Worm (Caenorhabditis elegans) whole organism, L1 larva: ENCODE data around the gene bud-31.
A peak's percentile ranks its signal among the peaks of the same experiment; 100 is the strongest.

Source experiments
- blmp-1 ChIP-seq: fragments of 150-350 bp; optimal IDR thresholded peaks from 2 replicates; lab custom pipeline; 2014; ENCODE audit warnings: missing biosample characterization, missing genetic modification characterization
- ceh-63 ChIP-seq: fragments of 200-800 bp; sonication (Bioruptor generic); optimal IDR thresholded peaks from 2 replicates; lab custom pipeline; 2018; ENCODE audit warnings: mild to moderate bottlenecking, missing genetic modification characterization, missing compliant biosample characterization
- ceh-82 ChIP-seq, 3 experiments: fragments of 150-350 bp in 1 of 3; sonication (generic microtip) in 2 of 3; optimal IDR thresholded peaks; 2 replicates each; lab custom pipeline; 2014 to 2017; ENCODE audit warnings: missing biosample characterization in 3 of 3, missing genetic modification characterization in 3 of 3
- ces-1 ChIP-seq: fragments of 150-350 bp; optimal IDR thresholded peaks from 2 replicates; lab custom pipeline; 2014; ENCODE audit warnings: missing biosample characterization, missing genetic modification reagents, missing genetic modification characterization
- dpl-1 ChIP-seq, 3 experiments: fragments of 150-350 bp in 2 of 3; sonication (generic microtip) in 1 of 3; optimal IDR thresholded peaks; 2 replicates each; lab custom pipeline; 2014 to 2017; ENCODE audit warnings: missing biosample characterization in 3 of 3, missing genetic modification characterization in 3 of 3, missing genetic modification reagents in 3 of 3
- dsc-1 ChIP-seq: sonication (generic microtip); optimal IDR thresholded peaks from 2 replicates; lab custom pipeline; 2016; ENCODE audit warnings: mild to moderate bottlenecking, missing genetic modification characterization, missing compliant biosample characterization
- efl-1 ChIP-seq, 4 experiments: fragments of 150-350 bp; optimal IDR thresholded peaks in 3 of 4; peaks in 1 of 4; 1 replicate in 1 of 4; 2 replicates in 3 of 4; lab custom pipeline; 2014; ENCODE audit warnings: missing biosample characterization in 2 of 4, missing genetic modification characterization in 2 of 4, missing genetic modification reagents in 2 of 4
- elt-3 ChIP-seq, 6 experiments: fragments of 150-350 bp in 1 of 6; sonication (generic microtip); optimal IDR thresholded peaks; 2 replicates each; lab custom pipeline; 2017 to 2018; ENCODE audit warnings: missing biosample characterization in 6 of 6, missing genetic modification characterization in 6 of 6, inconsistent platforms in 1 of 6
- ets-5 ChIP-seq: fragments of 200-800 bp; sonication (Bioruptor generic); IDR thresholded peaks from 2 replicates; pipeline ENCODE4 v1.3.6; 2022; ENCODE audit warnings: missing genetic modification characterization, missing compliant biosample characterization
- fkh-4 ChIP-seq: sonication (generic microtip); optimal IDR thresholded peaks from 2 replicates; lab custom pipeline; 2016; ENCODE audit warnings: missing compliant biosample characterization, missing genetic modification characterization, borderline replicate concordance
- fkh-8 ChIP-seq: sonication (generic microtip); optimal IDR thresholded peaks from 2 replicates; lab custom pipeline; 2016; ENCODE audit warnings: mild to moderate bottlenecking, missing genetic modification characterization, missing compliant biosample characterization
- hlh-4 ChIP-seq: sonication (generic microtip); optimal IDR thresholded peaks from 2 replicates; lab custom pipeline; 2016; ENCODE audit warnings: mild to moderate bottlenecking, missing genetic modification characterization, missing compliant biosample characterization
- hpl-2 ChIP-seq: fragments of 150-350 bp; optimal IDR thresholded peaks from 2 replicates; lab custom pipeline; 2014; ENCODE audit warnings: missing biosample characterization, missing genetic modification reagents, missing genetic modification characterization
- isw-1 ChIP-seq: fragments of 200-800 bp; sonication (Bioruptor generic); IDR thresholded peaks from 2 replicates; pipeline ENCODE4 v1.3.6; 2022; ENCODE audit warnings: missing genetic modification characterization, missing compliant biosample characterization
- lin-14 ChIP-seq: fragments of 200-800 bp; sonication (Bioruptor generic); optimal IDR thresholded peaks from 2 replicates; lab custom pipeline; 2018; ENCODE audit warnings: mild to moderate bottlenecking, missing genetic modification characterization, moderate library complexity, missing compliant biosample characterization
- lin-35 ChIP-seq, 2 experiments: fragments of 150-350 bp; optimal IDR thresholded peaks; 2 replicates each; lab custom pipeline; 2014; ENCODE audit warnings: missing biosample characterization in 2 of 2, missing genetic modification characterization in 2 of 2, missing genetic modification reagents in 2 of 2
- lin-39 ChIP-seq: fragments of 150-350 bp; optimal IDR thresholded peaks from 2 replicates; lab custom pipeline; 2014; ENCODE audit warnings: missing biosample characterization, missing genetic modification reagents, missing genetic modification characterization
- lir-3 ChIP-seq: sonication (generic microtip); optimal IDR thresholded peaks from 2 replicates; lab custom pipeline; 2016; ENCODE audit warnings: mild to moderate bottlenecking, missing genetic modification characterization, moderate library complexity, missing compliant biosample characterization; ENCODE audit not compliant: poor library complexity
- lsy-2 ChIP-seq, 2 experiments: fragments of 150-350 bp; optimal IDR thresholded peaks; 2 replicates each; lab custom pipeline; 2014; ENCODE audit warnings: missing biosample characterization in 2 of 2, missing genetic modification characterization in 2 of 2
- mab-9 ChIP-seq: fragments of 200-800 bp; sonication (Bioruptor generic); IDR thresholded peaks from 2 replicates; pipeline ENCODE4 v1.3.6; 2022; ENCODE audit warnings: missing genetic modification reagents, missing genetic modification characterization, missing compliant biosample characterization
- mdl-1 ChIP-seq, 2 experiments: fragments of 150-350 bp; optimal IDR thresholded peaks; 2 replicates each; lab custom pipeline; 2014 to 2017; ENCODE audit warnings: missing biosample characterization in 2 of 2, missing genetic modification characterization in 2 of 2, inconsistent platforms in 1 of 2
- mep-1 ChIP-seq: fragments of 150-350 bp; optimal IDR thresholded peaks from 2 replicates; lab custom pipeline; 2014; ENCODE audit warnings: missing biosample characterization, missing genetic modification characterization
- nhr-12 ChIP-seq: sonication (generic microtip); optimal IDR thresholded peaks from 2 replicates; lab custom pipeline; 2017; ENCODE audit warnings: missing biosample characterization, missing genetic modification characterization
- nhr-19 ChIP-seq: fragments of 200-800 bp; sonication (Bioruptor generic); conservative IDR thresholded peaks from 2 replicates; pipeline ENCODE4 v1.3.6; 2022; ENCODE audit warnings: missing genetic modification characterization, missing compliant biosample characterization
- nhr-20 ChIP-seq: sonication (generic microtip); optimal IDR thresholded peaks from 2 replicates; lab custom pipeline; 2016; ENCODE audit warnings: mild to moderate bottlenecking, missing genetic modification characterization, missing compliant biosample characterization
- nhr-71 ChIP-seq: sonication (generic microtip); optimal IDR thresholded peaks from 2 replicates; lab custom pipeline; 2016; ENCODE audit warnings: mild to moderate bottlenecking, missing genetic modification characterization, moderate library complexity, missing compliant biosample characterization
- nhr-77 ChIP-seq: fragments of 150-350 bp; optimal IDR thresholded peaks from 2 replicates; lab custom pipeline; 2014; ENCODE audit warnings: missing biosample characterization, missing genetic modification characterization
- nhr-85 ChIP-seq: sonication (generic microtip); peaks from one replicate; lab custom pipeline; 2016; ENCODE audit warnings: missing genetic modification characterization, inconsistent platforms, missing compliant biosample characterization
- nhr-90 ChIP-seq: sonication (generic microtip); optimal IDR thresholded peaks from 2 replicates; lab custom pipeline; 2016; ENCODE audit warnings: mild to moderate bottlenecking, missing genetic modification characterization, missing compliant biosample characterization; ENCODE audit not compliant: poor library complexity
- pax-3 ChIP-seq: fragments of 200-800 bp; sonication (Bioruptor generic); optimal IDR thresholded peaks from 2 replicates; lab custom pipeline; 2018; ENCODE audit warnings: mild to moderate bottlenecking, missing genetic modification characterization, moderate library complexity, missing compliant biosample characterization
- rnt-1 ChIP-seq: sonication (generic microtip); optimal IDR thresholded peaks from 2 replicates; lab custom pipeline; 2016; ENCODE audit warnings: mild to moderate bottlenecking, missing genetic modification characterization, moderate library complexity, missing compliant biosample characterization
- skn-1 ChIP-seq: fragments of 150-350 bp; optimal IDR thresholded peaks from 2 replicates; lab custom pipeline; 2014; ENCODE audit warnings: missing biosample characterization, missing genetic modification characterization
- snpc-4 ChIP-seq: fragments of 150-350 bp; optimal IDR thresholded peaks from 2 replicates; lab custom pipeline; 2014; ENCODE audit warnings: missing biosample characterization, missing genetic modification characterization
- snu-23 ChIP-seq: sonication (generic microtip); optimal IDR thresholded peaks from 2 replicates; lab custom pipeline; 2016; ENCODE audit warnings: missing genetic modification characterization, missing compliant biosample characterization
- sox-4 ChIP-seq: sonication (generic microtip); optimal IDR thresholded peaks from 2 replicates; lab custom pipeline; 2016; ENCODE audit warnings: missing genetic modification characterization, missing compliant biosample characterization
- sup-37 ChIP-seq: fragments of 200-800 bp; sonication (Bioruptor generic); optimal IDR thresholded peaks from 2 replicates; lab custom pipeline; 2018; ENCODE audit warnings: mild to moderate bottlenecking, missing genetic modification characterization, missing compliant biosample characterization
- swsn-7 ChIP-seq: sonication (generic microtip); optimal IDR thresholded peaks from 2 replicates; lab custom pipeline; 2016; ENCODE audit warnings: missing genetic modification characterization, missing compliant biosample characterization
- unc-130 ChIP-seq: fragments of 150-350 bp; optimal IDR thresholded peaks from 2 replicates; lab custom pipeline; 2017; ENCODE audit warnings: missing biosample characterization, missing genetic modification characterization, inconsistent platforms
- unc-98 ChIP-seq: fragments of 200-800 bp; sonication (Bioruptor generic); IDR thresholded peaks from 2 replicates; pipeline ENCODE4 v1.3.6; 2022; ENCODE audit warnings: missing genetic modification characterization, missing compliant biosample characterization
- zag-1 ChIP-seq: fragments of 150-350 bp; optimal IDR thresholded peaks from 2 replicates; lab custom pipeline; 2014; ENCODE audit warnings: missing biosample characterization, missing genetic modification characterization
- zip-4 ChIP-seq: fragments of 200-800 bp; sonication (Bioruptor generic); optimal IDR thresholded peaks from 2 replicates; lab custom pipeline; 2018; ENCODE audit warnings: mild to moderate bottlenecking, missing genetic modification characterization, moderate library complexity, missing compliant biosample characterization

Gene bud-31

DNA sequence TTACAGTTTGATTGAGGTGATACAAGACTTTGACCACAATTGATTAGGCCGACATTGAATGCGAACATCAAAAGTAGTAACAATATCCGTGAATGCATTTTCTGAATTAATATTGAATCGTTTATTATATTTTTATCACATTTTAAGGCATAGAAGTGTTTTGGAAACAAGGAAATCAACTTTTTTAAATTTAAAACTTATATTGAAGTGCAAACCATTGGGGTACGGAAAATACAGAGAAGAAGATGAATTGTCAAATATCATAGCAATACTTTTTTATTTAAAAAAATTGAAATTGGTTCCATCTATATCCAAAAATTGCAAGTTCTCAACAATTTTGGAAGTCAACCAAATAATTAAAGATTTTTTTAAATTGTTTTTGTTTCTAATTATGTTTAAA is 46.9 kb upstream of the bud-31 start, which contains the start of gene T05G5.1:
T05G5.1 (minus strand) TSS at position 101 of the 400 bp plus-strand sequence.
- no peak for TF ChIP-seq pax-3 (tag; lab: Kevin White, UChicago)
- TF ChIP-seq ces-1 (GFP tag; lab: Kevin White, UChicago) = no peak
- TF ChIP-seq snpc-4 = no peak

DNA sequence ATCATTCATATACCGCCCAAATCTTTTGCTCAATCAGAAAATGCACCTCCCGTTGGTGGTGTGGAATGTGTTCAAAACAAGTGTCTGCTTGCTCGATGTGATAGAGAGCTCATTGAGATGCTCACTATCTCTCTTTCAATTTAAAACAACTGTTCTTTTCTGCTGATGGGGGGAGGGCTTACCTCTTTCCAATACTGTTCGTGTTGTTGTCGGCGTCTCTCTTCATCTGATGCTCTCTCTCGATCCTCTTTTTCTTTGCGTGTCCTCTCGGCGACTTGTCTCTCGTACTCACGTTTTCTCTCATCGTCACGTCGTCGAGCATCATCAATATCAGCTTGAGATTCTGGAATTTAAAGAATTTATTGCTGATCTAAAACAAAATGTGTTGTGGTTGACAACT is 45.7 kb upstream of the bud-31 start:
- TF ChIP-seq lir-3 (tag; lab: Kevin White, UChicago) (peak; percentile 20), efl-1 (optimal IDR thresholded peaks at IDR 0.05; lab: Kevin White, UChicago) (peak; percentile 32 to 52), efl-1 (GFP tag; optimal IDR thresholded peaks at IDR 0.05 in 1 of 2; lab: Kevin White, UChicago) (peak in 1 of 2 experiments; percentile 88), unc-130 (tag; lab: Kevin White, UChicago) (no peak), lin-35 (GFP tag; optimal IDR thresholded peaks at IDR 0.05; lab: Kevin White, UChicago) (peak in 1 of 2 experiments; percentile 8), nhr-90 (no peak), dpl-1 (GFP tag; optimal IDR thresholded peaks at IDR 0.05; lab: Kevin White, UChicago) (peak in 1 of 3 experiments; percentile 5), rnt-1 (peak; percentile 77), lin-39 (tag; lab: Kevin White, UChicago) (peak; percentile 69), zag-1 (tag; lab: Kevin White, UChicago) (no peak), lin-14 (GFP tag; lab: Kevin White, UChicago) (peak; percentile 77), nhr-12 (no peak), zip-4 (GFP tag; lab: Kevin White, UChicago) (no peak), lsy-2 (tag; optimal IDR thresholded peaks at IDR 0.05; lab: Kevin White, UChicago) (peak in 1 of 2 experiments; percentile 9), mep-1 (peak; percentile 15), nhr-71 (tag; lab: Kevin White, UChicago) (peak; percentile 75), snu-23 (GFP tag; lab: Kevin White, UChicago) (peak; percentile 32), nhr-19 (GFP tag; lab: Robert Waterston, UW) (peak; percentile 47)
- TF ChIP-seq, all 84 proteins: peak for 12

DNA sequence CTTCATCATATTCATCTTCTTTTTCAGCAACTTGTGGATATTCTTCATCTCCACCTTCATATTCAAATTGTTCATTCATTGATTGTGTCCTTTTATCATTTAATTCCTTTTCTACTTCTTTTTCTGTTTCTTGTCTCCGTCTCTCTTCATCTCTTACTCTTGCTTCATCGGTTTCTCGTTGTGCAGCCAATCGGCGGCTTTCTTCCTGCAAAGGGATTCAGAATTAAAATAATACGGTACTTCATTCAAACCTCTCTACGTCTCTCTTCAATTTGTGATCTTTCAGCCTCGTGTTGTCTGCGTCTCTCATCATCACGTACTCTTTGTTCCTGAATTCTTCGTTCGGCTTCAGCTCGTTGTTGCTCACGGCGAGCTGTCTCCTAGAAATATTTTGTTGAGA is 44.3 kb upstream of the bud-31 start:
- no peak for TF ChIP-seq mab-9 (GFP tag; lab: Robert Waterston, UW)
- no peak for TF ChIP-seq dsc-1 (tag; lab: Kevin White, UChicago)
- no peak for TF ChIP-seq unc-98 (GFP tag; lab: Robert Waterston, UW)
- TF ChIP-seq ceh-63 (GFP tag; lab: Kevin White, UChicago) = no peak
- TF ChIP-seq zag-1 (tag; lab: Kevin White, UChicago) = no peak
- no peak for TF ChIP-seq swsn-7 (tag; lab: Kevin White, UChicago)
- no peak for TF ChIP-seq ceh-82 (tag; optimal IDR thresholded peaks at IDR 0.05; lab: Kevin White, UChicago)
- no peak for TF ChIP-seq fkh-4 (tag; lab: Kevin White, UChicago)
- TF ChIP-seq isw-1 = no peak
- peak; percentile 46 for TF ChIP-seq nhr-85
- TF ChIP-seq blmp-1 (tag; lab: Kevin White, UChicago) = peak; percentile 29
- no peak for TF ChIP-seq sup-37
- peak in 1 of 2 experiments; percentile 53 for TF ChIP-seq lsy-2 (tag; optimal IDR thresholded peaks at IDR 0.05; lab: Kevin White, UChicago)

DNA sequence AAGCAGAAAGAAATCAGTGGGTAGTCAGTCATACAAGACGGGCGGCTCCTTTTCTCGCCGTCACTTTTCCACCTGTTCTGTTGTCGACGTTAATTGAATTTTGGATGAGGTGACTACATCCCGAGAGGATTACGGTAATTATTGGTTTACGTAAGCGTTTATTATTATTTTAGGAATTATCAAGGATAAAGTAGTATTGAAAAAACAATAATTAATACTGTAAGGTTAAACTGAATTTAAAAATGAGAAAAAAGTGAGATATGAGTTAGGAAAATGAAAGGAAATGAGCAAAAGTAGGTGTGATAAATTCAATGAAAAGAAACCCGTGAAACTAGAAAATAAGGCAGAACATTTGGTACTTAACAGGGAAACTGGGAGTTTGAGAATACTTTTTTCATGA is 42.6 kb upstream of the bud-31 start, which contains the start of gene hlh-4:
hlh-4 (minus strand) TSS at position 101 of the 400 bp plus-strand sequence.
- TF ChIP-seq fkh-8 (tag; lab: Kevin White, UChicago) = peak; percentile 7
- TF ChIP-seq skn-1 = no peak
- peak; percentile 32 for TF ChIP-seq hlh-4

DNA sequence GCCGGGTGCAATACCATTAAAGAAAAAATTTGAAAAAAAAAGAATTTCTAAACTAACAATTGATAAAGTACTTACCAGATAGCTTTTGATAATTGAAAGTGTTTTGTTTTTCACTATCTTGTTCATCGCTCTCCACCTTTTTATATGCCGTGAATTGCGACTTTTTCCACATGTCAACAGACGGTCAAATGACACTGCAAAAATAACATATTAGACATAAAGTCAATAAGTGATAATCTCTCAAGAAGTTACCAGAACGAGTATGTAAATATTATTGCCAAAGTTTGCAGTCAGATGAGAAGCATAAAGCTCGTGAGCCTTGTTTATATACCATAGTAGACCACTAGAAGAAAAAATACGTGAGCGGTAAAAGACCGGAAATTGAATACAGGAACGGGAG is 39.5 kb upstream of the bud-31 start, which contains the start of gene dao-6:
dao-6 (minus strand) TSS at position 345 of the 400 bp plus-strand sequence.
- no peak for TF ChIP-seq nhr-20 (tag; lab: Kevin White, UChicago)
- peak in 1 of 2 experiments; percentile 19 for TF ChIP-seq lin-35 (GFP tag; optimal IDR thresholded peaks at IDR 0.05; lab: Kevin White, UChicago)
- TF ChIP-seq hpl-2 (GFP tag; lab: Kevin White, UChicago) = no peak
- no peak for TF ChIP-seq ces-1 (GFP tag; lab: Kevin White, UChicago)
- TF ChIP-seq efl-1 (optimal IDR thresholded peaks at IDR 0.05; lab: Kevin White, UChicago) = no peak
- peak in 1 of 2 experiments; percentile 21 for TF ChIP-seq efl-1 (GFP tag; optimal IDR thresholded peaks at IDR 0.05 in 1 of 2; lab: Kevin White, UChicago)
- no peak for TF ChIP-seq snpc-4
- TF ChIP-seq nhr-77 (tag; lab: Kevin White, UChicago) = no peak
- TF ChIP-seq elt-3 (tag; optimal IDR thresholded peaks at IDR 0.05; lab: Kevin White, UChicago) = no peak
- no peak for TF ChIP-seq sox-4 (tag; lab: Kevin White, UChicago)
- no peak for TF ChIP-seq ets-5 (GFP tag; lab: Robert Waterston, UW)
- no peak for TF ChIP-seq mdl-1 (tag; optimal IDR thresholded peaks at IDR 0.05; lab: Kevin White, UChicago)
